Worm (Caenorhabditis elegans) whole organism, L4/young adult: ENCODE data around the gene Y32F6A.5.

Experiments
- dao-5 ChIP-seq: sonication (generic microtip); optimal IDR thresholded peaks from 2 replicates; lab custom pipeline; 2016; ENCODE audit warnings: missing genotype, missing genetic modification characterization, moderate library complexity, missing compliant biosample characterization
- him-1 ChIP-seq: sonication (generic microtip); optimal IDR thresholded peaks from 2 replicates; lab custom pipeline; 2016; ENCODE audit warnings: missing genotype, missing genetic modification reagents, missing genetic modification characterization, missing compliant biosample characterization

DNA sequence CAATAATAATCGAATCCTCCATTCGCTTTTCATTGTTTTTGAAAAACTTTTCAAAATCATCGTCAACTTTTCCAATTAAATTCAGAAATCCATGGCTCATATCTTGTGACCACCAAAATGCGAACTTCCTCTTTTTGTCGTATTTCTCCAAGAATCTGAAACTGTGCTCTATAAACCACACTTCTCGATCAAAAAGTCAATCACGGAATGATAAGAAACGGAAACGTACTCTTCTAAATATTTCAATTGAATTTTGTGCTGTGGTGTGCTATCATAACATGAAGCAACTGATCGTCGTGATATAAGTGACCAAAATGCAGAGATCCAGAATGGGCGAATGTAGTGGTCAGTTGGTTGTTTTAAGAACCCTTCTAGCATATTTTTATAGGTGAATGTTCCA is 48.7 kb downstream of the Y32F6A.5 start:
- TF ChIP-seq him-1 (tag; lab: Kevin White, UChicago): no peak
- TF ChIP-seq dao-5 (tag; lab: Kevin White, UChicago): no peak
